Worm (Caenorhabditis elegans): ENCODE results near the gene C09B9.85.

DNA sequence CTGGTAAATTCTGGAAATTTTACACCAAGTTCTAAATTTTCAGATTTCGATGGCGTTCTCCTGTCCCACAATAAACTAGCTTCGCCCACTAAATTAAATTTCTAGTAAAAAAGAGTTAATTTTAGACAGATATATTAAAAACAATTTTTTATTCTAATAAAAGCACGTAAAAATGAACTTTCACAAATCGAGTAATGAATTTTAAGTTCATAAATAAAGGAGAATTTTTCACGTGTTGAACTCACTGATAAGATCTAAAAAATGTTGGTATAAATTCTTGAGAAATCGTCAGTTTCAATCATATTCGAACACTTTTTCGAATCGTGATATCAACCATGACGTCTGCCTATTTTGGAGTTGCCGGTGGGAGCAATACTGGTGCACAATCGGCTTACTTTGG is 29.7 kb downstream of the C09B9.85 start, which contains the start of gene ssq-2:
- TF ChIP-seq lin-11 (tag; optimal IDR thresholded peaks at IDR 0.05) = no peak
- no peak for TF ChIP-seq F13H6.1 (tag; optimal IDR thresholded peaks at IDR 0.05)
- TF ChIP-seq sma-3 (GFP tag; optimal IDR thresholded peaks at IDR 0.05) = no peak
- TF ChIP-seq skn-1 (tag; optimal IDR thresholded peaks at IDR 0.05) = no peak
- TF ChIP-seq ztf-11 (tag; optimal IDR thresholded peaks at IDR 0.05) = no peak
- TF ChIP-seq elt-1 (tag; optimal IDR thresholded peaks at IDR 0.05) = no peak
- TF ChIP-seq nhr-12 (tag; optimal IDR thresholded peaks at IDR 0.05) = no peak
- TF ChIP-seq fos-1 (tag; optimal IDR thresholded peaks at IDR 0.05) = no peak
- TF ChIP-seq nhr-77 (tag; optimal IDR thresholded peaks at IDR 0.05) = no peak
- no peak for TF ChIP-seq egl-27 (tag; optimal IDR thresholded peaks at IDR 0.05)
- TF ChIP-seq nhr-11 (tag; optimal IDR thresholded peaks at IDR 0.05) = no peak
- TF ChIP-seq ztf-4 (tag; optimal IDR thresholded peaks at IDR 0.05) = no peak
- TF ChIP-seq lsy-2 (tag; optimal IDR thresholded peaks at IDR 0.05) = no peak

Measured in whole organism, L2 larva.